Worm (Caenorhabditis elegans) whole organism, young adult: ENCODE data around the gene npr-20.

Source experiments
- D2030.7 ChIP-seq: fragments of 200-800 bp; sonication (Bioruptor generic); IDR thresholded peaks from 2 replicates; pipeline ENCODE4 v1.3.6; 2022; ENCODE audit warnings: missing genetic modification reagents, missing genetic modification characterization, missing compliant biosample characterization
- F55B11.4 ChIP-seq: sonication (generic microtip); optimal IDR thresholded peaks from 2 replicates; lab custom pipeline; 2016; ENCODE audit warnings: missing compliant biosample characterization, missing genetic modification characterization, borderline replicate concordance; ENCODE audit not compliant: insufficient read depth
- Y53G8AR.9 ChIP-seq: fragments of 200-800 bp; sonication (Bioruptor generic); conservative IDR thresholded peaks from 2 replicates; pipeline ENCODE4 v1.3.6; 2022; ENCODE audit warnings: missing genetic modification reagents, missing genetic modification characterization, missing compliant biosample characterization
- akir-1 ChIP-seq: fragments of 200-800 bp; sonication (Bioruptor generic); optimal IDR thresholded peaks from 2 replicates; lab custom pipeline; 2018; ENCODE audit warnings: mild to moderate bottlenecking, missing genetic modification characterization, moderate library complexity, missing compliant biosample characterization
- ama-1 ChIP-seq, 3 experiments: fragments of 150-350 bp in 1 of 3; sonication (generic microtip) in 2 of 3; optimal IDR thresholded peaks; 2 replicates each; lab custom pipeline; 2014 to 2018; ENCODE audit warnings: missing biosample characterization in 2 of 3, missing genetic modification characterization in 2 of 3, missing genetic modification reagents in 2 of 3
- cebp-2 ChIP-seq: fragments of 200-800 bp; sonication (Bioruptor generic); IDR thresholded peaks from 2 replicates; pipeline ENCODE4 v1.3.6; 2022; ENCODE audit warnings: missing genetic modification characterization, missing compliant biosample characterization
- efl-1 ChIP-seq: fragments of 150-350 bp; optimal IDR thresholded peaks from 2 replicates; lab custom pipeline; 2014; ENCODE audit warnings: missing biosample characterization, missing genetic modification reagents, missing genetic modification characterization
- madf-8 ChIP-seq: fragments of 200-800 bp; sonication (Bioruptor generic); conservative IDR thresholded peaks from 2 replicates; pipeline ENCODE4 v1.3.6; 2022; ENCODE audit warnings: missing genetic modification reagents, missing genetic modification characterization, missing compliant biosample characterization
- nfyb-1 ChIP-seq: fragments of 200-800 bp; sonication (Bioruptor generic); IDR thresholded peaks from 2 replicates; pipeline ENCODE4 v1.3.6; 2022; ENCODE audit warnings: missing genetic modification reagents, missing genetic modification characterization, missing compliant biosample characterization
- ztf-22 ChIP-seq: fragments of 200-800 bp; sonication (Bioruptor generic); optimal IDR thresholded peaks from 2 replicates; lab custom pipeline; 2018; ENCODE audit warnings: mild to moderate bottlenecking, missing genetic modification characterization, moderate library complexity, missing compliant biosample characterization

ce11 chrII:8866844-8867243 is 1.9 kb upstream of the npr-20 start:
- TF ChIP-seq D2030.7 (GFP tag; lab: Robert Waterston, UW) (no peak), ama-1 (optimal IDR thresholded peaks at IDR 0.05; lab: Kevin White, UChicago) (no peak), ama-1 (GFP tag; optimal IDR thresholded peaks at IDR 0.05; lab: Kevin White, UChicago) (no peak), Y53G8AR.9 (GFP tag; lab: Robert Waterston, UW) (no peak), cebp-2 (GFP tag; lab: Robert Waterston, UW) (no peak), ztf-22 (GFP tag; lab: Kevin White, UChicago) (no peak), akir-1 (GFP tag; lab: Kevin White, UChicago) (no peak), efl-1 (GFP tag; lab: Kevin White, UChicago) (no peak), nfyb-1 (GFP tag; lab: Robert Waterston, UW) (no peak), F55B11.4 (no peak), madf-8 (no peak)
